Worm (Caenorhabditis elegans) whole organism, L2 larva: ENCODE results near the gene srab-14.

Experiments
- C34F6.9 ChIP-seq: fragments of 150-350 bp; optimal IDR thresholded peaks from 2 replicates; lab custom pipeline; 2014; ENCODE audit warnings: missing biosample characterization, missing genetic modification characterization
- F13H6.1 ChIP-seq: sonication (generic microtip); optimal IDR thresholded peaks from 2 replicates; lab custom pipeline; 2016; ENCODE audit warnings: missing genetic modification characterization, missing compliant biosample characterization
- R02D3.7 ChIP-seq: fragments of 150-350 bp; optimal IDR thresholded peaks from 2 replicates; lab custom pipeline; 2014; ENCODE audit warnings: missing biosample characterization, missing genetic modification characterization
- Y55F3AM.14 ChIP-seq: fragments of 200-800 bp; sonication (Bioruptor generic); optimal IDR thresholded peaks from 2 replicates; lab custom pipeline; 2018; ENCODE audit warnings: mild to moderate bottlenecking, missing genetic modification characterization, missing compliant biosample characterization
- ZK546.5 ChIP-seq: sonication (generic microtip); optimal IDR thresholded peaks from 2 replicates; lab custom pipeline; 2017; ENCODE audit warnings: missing biosample characterization, missing genetic modification characterization
- aly-2 ChIP-seq: fragments of 150-350 bp; optimal IDR thresholded peaks from 2 replicates; lab custom pipeline; 2014; ENCODE audit warnings: missing biosample characterization, missing genetic modification characterization
- ama-1 ChIP-seq: fragments of 150-350 bp; optimal IDR thresholded peaks from 2 replicates; lab custom pipeline; 2018; ENCODE audit warnings: inconsistent platforms
- blmp-1 ChIP-seq: sonication (generic microtip); optimal IDR thresholded peaks from 2 replicates; lab custom pipeline; 2017; ENCODE audit warnings: missing genetic modification characterization, mild to moderate bottlenecking, missing compliant biosample characterization, antibody characterized with exemption, moderate library complexity; ENCODE audit not compliant: insufficient read depth
- ceh-16 ChIP-seq: fragments of 150-350 bp; optimal IDR thresholded peaks from 2 replicates; lab custom pipeline; 2014; ENCODE audit warnings: missing biosample characterization, missing genetic modification characterization
- ceh-82 ChIP-seq: fragments of 150-350 bp; optimal IDR thresholded peaks from 2 replicates; lab custom pipeline; 2014; ENCODE audit warnings: missing biosample characterization, missing genetic modification characterization
- crh-2 ChIP-seq: sonication (generic microtip); optimal IDR thresholded peaks from 2 replicates; lab custom pipeline; 2017; ENCODE audit warnings: missing biosample characterization, missing genetic modification characterization
- egl-27 ChIP-seq: sonication (generic microtip); optimal IDR thresholded peaks from 3 replicates; lab custom pipeline; 2017; ENCODE audit warnings: missing biosample characterization, missing genetic modification reagents, missing genetic modification characterization
- elt-1 ChIP-seq: fragments of 150-350 bp; optimal IDR thresholded peaks from 2 replicates; lab custom pipeline; 2014; ENCODE audit warnings: missing biosample characterization, missing genetic modification characterization
- elt-3 ChIP-seq: sonication (generic microtip); optimal IDR thresholded peaks from 2 replicates; lab custom pipeline; 2017; ENCODE audit warnings: missing biosample characterization, missing genetic modification characterization
- fos-1 ChIP-seq: fragments of 150-350 bp; optimal IDR thresholded peaks from 2 replicates; lab custom pipeline; 2014; ENCODE audit warnings: missing biosample characterization, missing genetic modification characterization
- gmeb-1 ChIP-seq: fragments of 150-350 bp; optimal IDR thresholded peaks from 2 replicates; lab custom pipeline; 2014; ENCODE audit warnings: missing biosample characterization, missing genetic modification characterization
- lin-13 ChIP-seq: fragments of 150-350 bp; optimal IDR thresholded peaks from 2 replicates; lab custom pipeline; 2014; ENCODE audit warnings: missing biosample characterization, missing genetic modification reagents, missing genetic modification characterization
- lin-39 ChIP-seq: fragments of 150-350 bp; optimal IDR thresholded peaks from 2 replicates; lab custom pipeline; 2014; ENCODE audit warnings: missing biosample characterization, missing genetic modification reagents, missing genetic modification characterization
- lsy-2 ChIP-seq, 2 experiments: fragments of 150-350 bp in 1 of 2; sonication (generic microtip) in 1 of 2; optimal IDR thresholded peaks; 2 replicates each; lab custom pipeline; 2014 to 2017; ENCODE audit warnings: missing biosample characterization in 2 of 2, missing genetic modification characterization in 2 of 2
- mab-5 ChIP-seq: fragments of 150-350 bp; optimal IDR thresholded peaks from 2 replicates; lab custom pipeline; 2014; ENCODE audit warnings: missing biosample characterization, missing genetic modification characterization
- mbf-1 ChIP-seq: sonication (generic microtip); optimal IDR thresholded peaks from 2 replicates; lab custom pipeline; 2017; ENCODE audit warnings: missing biosample characterization, missing genetic modification characterization
- mdl-1 ChIP-seq, 2 experiments: fragments of 150-350 bp in 1 of 2; sonication (generic microtip) in 1 of 2; optimal IDR thresholded peaks; 2 replicates each; lab custom pipeline; 2017; ENCODE audit warnings: missing biosample characterization in 2 of 2, missing genetic modification characterization in 2 of 2
- nhr-10 ChIP-seq: sonication (generic microtip); optimal IDR thresholded peaks from 2 replicates; lab custom pipeline; 2017; ENCODE audit warnings: missing biosample characterization, missing genetic modification characterization
- nhr-11 ChIP-seq: fragments of 150-350 bp; optimal IDR thresholded peaks from 2 replicates; lab custom pipeline; 2014; ENCODE audit warnings: missing biosample characterization, missing genetic modification characterization
- nhr-12 ChIP-seq: fragments of 150-350 bp; optimal IDR thresholded peaks from 2 replicates; lab custom pipeline; 2014; ENCODE audit warnings: missing biosample characterization, missing genetic modification characterization
- nhr-129 ChIP-seq: fragments of 150-350 bp; optimal IDR thresholded peaks from 2 replicates; lab custom pipeline; 2014; ENCODE audit warnings: missing biosample characterization, missing genetic modification characterization
- nhr-21 ChIP-seq: fragments of 150-350 bp; optimal IDR thresholded peaks from 2 replicates; lab custom pipeline; 2014; ENCODE audit warnings: missing biosample characterization, missing genetic modification characterization
- nhr-23 ChIP-seq: fragments of 150-350 bp; optimal IDR thresholded peaks from 2 replicates; lab custom pipeline; 2014; ENCODE audit warnings: missing biosample characterization, missing genetic modification reagents, missing genetic modification characterization
- nhr-237 ChIP-seq: fragments of 150-350 bp; optimal IDR thresholded peaks from 2 replicates; lab custom pipeline; 2014; ENCODE audit warnings: missing biosample characterization, missing genetic modification characterization
- nhr-25 ChIP-seq: fragments of 150-350 bp; sonication (generic microtip); optimal IDR thresholded peaks from 3 replicates; lab custom pipeline; 2014; ENCODE audit warnings: missing biosample characterization, missing genetic modification characterization
- nhr-6 ChIP-seq: fragments of 150-350 bp; optimal IDR thresholded peaks from 2 replicates; lab custom pipeline; 2014; ENCODE audit warnings: missing biosample characterization, missing genetic modification characterization
- nhr-77 ChIP-seq: fragments of 150-350 bp; optimal IDR thresholded peaks from 2 replicates; lab custom pipeline; 2014; ENCODE audit warnings: missing biosample characterization, missing genetic modification characterization
- peb-1 ChIP-seq: fragments of 150-350 bp; optimal IDR thresholded peaks from 2 replicates; lab custom pipeline; 2014; ENCODE audit warnings: missing biosample characterization, missing genetic modification characterization
- sem-4 ChIP-seq: fragments of 150-350 bp; optimal IDR thresholded peaks from 2 replicates; lab custom pipeline; 2014; ENCODE audit warnings: missing biosample characterization, missing genetic modification reagents, missing genetic modification characterization
- skn-1 ChIP-seq: sonication (generic microtip); optimal IDR thresholded peaks from 2 replicates; lab custom pipeline; 2017; ENCODE audit warnings: missing biosample characterization, missing genetic modification characterization
- sma-9 ChIP-seq, 2 experiments: fragments of 150-350 bp in 1 of 2; sonication (generic microtip) in 1 of 2; optimal IDR thresholded peaks; 2 replicates each; lab custom pipeline; 2014 to 2016; ENCODE audit warnings: missing genetic modification characterization in 2 of 2, mild to moderate bottlenecking in 1 of 2, missing biosample characterization in 1 of 2, missing compliant biosample characterization in 1 of 2, missing genetic modification reagents in 1 of 2, moderate library complexity in 1 of 2
- unc-39 ChIP-seq: fragments of 150-350 bp; optimal IDR thresholded peaks from 2 replicates; lab custom pipeline; 2014; ENCODE audit warnings: missing biosample characterization, missing genetic modification characterization
- unc-55 ChIP-seq: fragments of 150-350 bp; sonication (generic microtip); optimal IDR thresholded peaks from 3 replicates; lab custom pipeline; 2014; ENCODE audit warnings: missing biosample characterization, missing genetic modification reagents, missing genetic modification characterization
- unc-62 ChIP-seq: fragments of 150-350 bp; optimal IDR thresholded peaks from 2 replicates; lab custom pipeline; 2014; ENCODE audit warnings: missing biosample characterization, missing genetic modification reagents, missing genetic modification characterization
- zag-1 ChIP-seq: fragments of 150-350 bp; optimal IDR thresholded peaks from 2 replicates; lab custom pipeline; 2014; ENCODE audit warnings: missing biosample characterization, missing genetic modification characterization
- ztf-11 ChIP-seq: sonication (generic microtip); optimal IDR thresholded peaks from 2 replicates; lab custom pipeline; 2017; ENCODE audit warnings: missing biosample characterization, missing genetic modification characterization
- ztf-4 ChIP-seq: fragments of 150-350 bp; optimal IDR thresholded peaks from 2 replicates; lab custom pipeline; 2014; ENCODE audit warnings: missing biosample characterization, missing genetic modification characterization

Gene srab-14

ce11 chrII:7534934-7535333 lies 35.6 kb upstream of the srab-14 start, which contains the start of gene ZK1290.13:
ZK1290.13 (plus strand) TSS chrII:7535006.
- peak; percentile 14 for TF ChIP-seq crh-2 (tag; lab: Kevin White, UChicago)
- TF ChIP-seq ceh-82 (tag; lab: Kevin White, UChicago): no peak
- peak; percentile 70 for TF ChIP-seq fos-1 (tag; lab: Kevin White, UChicago)

ce11 chrII:7534369-7534768 lies 35.1 kb upstream of the srab-14 start, which contains the start of gene wrt-10:
wrt-10 (minus strand) TSS chrII:7534563.
- no peak for TF ChIP-seq egl-27 (tag; lab: Kevin White, UChicago)
- TF ChIP-seq ztf-11 (tag; lab: Kevin White, UChicago): no peak
- TF ChIP-seq ZK546.5: no peak
- TF ChIP-seq nhr-77 (tag; lab: Kevin White, UChicago): no peak
- TF ChIP-seq elt-3 (tag; lab: Kevin White, UChicago): no peak
- peak; percentile 23 for TF ChIP-seq sma-9 (GFP tag; optimal IDR thresholded peaks at IDR 0.05; lab: Kevin White, UChicago)
- no peak for TF ChIP-seq sma-9 (tag; optimal IDR thresholded peaks at IDR 0.05; lab: Kevin White, UChicago)
- no peak for TF ChIP-seq nhr-11 (tag; lab: Kevin White, UChicago)
- no peak for TF ChIP-seq C34F6.9 (tag; lab: Kevin White, UChicago)
- peak; percentile 44 for TF ChIP-seq ceh-16 (tag; lab: Kevin White, UChicago)
- TF ChIP-seq skn-1 (tag; lab: Kevin White, UChicago): no peak
- no peak for TF ChIP-seq ztf-4
- TF ChIP-seq mdl-1 (tag; optimal IDR thresholded peaks at IDR 0.05; lab: Kevin White, UChicago): no peak
- no peak for TF ChIP-seq ama-1 (lab: Kevin White, UChicago)
- TF ChIP-seq elt-1 (tag; lab: Kevin White, UChicago): peak; percentile 53
- TF ChIP-seq fos-1 (tag; lab: Kevin White, UChicago): no peak

ce11 chrII:7531478-7531877 lies 32.2 kb upstream of the srab-14 start:
- TF ChIP-seq nhr-25 (tag; lab: Kevin White, UChicago): peak; percentile 29
- peak; percentile 51 for TF ChIP-seq nhr-21
- TF ChIP-seq C34F6.9 (tag; lab: Kevin White, UChicago): no peak
- TF ChIP-seq F13H6.1 (tag; lab: Kevin White, UChicago): no peak
- no peak for TF ChIP-seq lin-13 (GFP tag; lab: Kevin White, UChicago)
- TF ChIP-seq sma-9 (GFP tag; optimal IDR thresholded peaks at IDR 0.05; lab: Kevin White, UChicago): peak; percentile 54
- TF ChIP-seq sma-9 (tag; optimal IDR thresholded peaks at IDR 0.05; lab: Kevin White, UChicago): no peak

ce11 chrII:7530944-7531343 lies 31.7 kb upstream of the srab-14 start, which contains the start of gene wrt-1:
wrt-1 (plus strand) TSS chrII:7530996.
- TF ChIP-seq C34F6.9 (tag; lab: Kevin White, UChicago) (no peak), zag-1 (tag; lab: Kevin White, UChicago) (no peak), peb-1 (tag; lab: Kevin White, UChicago) (no peak), nhr-21 (peak; percentile 12), nhr-12 (tag; lab: Kevin White, UChicago) (no peak), blmp-1 (tag; lab: Kevin White, UChicago) (peak; percentile 5), ztf-4 (no peak), unc-39 (tag; lab: Kevin White, UChicago) (no peak)

ce11 chrII:7529078-7529683 lies 29.9 kb upstream of the srab-14 start, which contains the start of gene ZK1290.5:
ZK1290.5 (plus strand) TSS chrII:7529643.
- TF ChIP-seq nhr-77 (tag; lab: Kevin White, UChicago): no peak
- peak; percentile 93 for TF ChIP-seq nhr-129 (tag; lab: Kevin White, UChicago)
- no peak for TF ChIP-seq nhr-237
- no peak for TF ChIP-seq ceh-82 (tag; lab: Kevin White, UChicago)
- TF ChIP-seq R02D3.7 (tag; lab: Kevin White, UChicago): no peak
- peak; percentile 79 for TF ChIP-seq sem-4 (tag; lab: Kevin White, UChicago)
- no peak for TF ChIP-seq ceh-16 (tag; lab: Kevin White, UChicago)
- TF ChIP-seq lsy-2 (tag; optimal IDR thresholded peaks at IDR 0.05; lab: Kevin White, UChicago): peak; percentile 28 to 89
- TF ChIP-seq egl-27 (tag; lab: Kevin White, UChicago): peak; percentile 92
- peak; percentile 84 for TF ChIP-seq ztf-4
- TF ChIP-seq lin-39 (tag; lab: Kevin White, UChicago): no peak
- no peak for TF ChIP-seq elt-3 (tag; lab: Kevin White, UChicago)
- peak; percentile 68 for TF ChIP-seq unc-55 (GFP tag; lab: Kevin White, UChicago)
- peak; percentile 52 for TF ChIP-seq nhr-10 (tag; lab: Kevin White, UChicago)
- TF ChIP-seq ama-1 (lab: Kevin White, UChicago): no peak
- peak; percentile 69 for TF ChIP-seq Y55F3AM.14 (GFP tag; lab: Kevin White, UChicago)
- TF ChIP-seq aly-2 (tag; lab: Kevin White, UChicago): no peak
- no peak for TF ChIP-seq nhr-12 (tag; lab: Kevin White, UChicago)
- TF ChIP-seq fos-1 (tag; lab: Kevin White, UChicago): peak; percentile 87
- TF ChIP-seq nhr-23 (tag; lab: Kevin White, UChicago): no peak
- TF ChIP-seq mbf-1: no peak
- TF ChIP-seq gmeb-1: peak; percentile 62
- TF ChIP-seq unc-39 (tag; lab: Kevin White, UChicago): no peak
- TF ChIP-seq mab-5 (tag; lab: Kevin White, UChicago): peak; percentile 27
- TF ChIP-seq peb-1 (tag; lab: Kevin White, UChicago): no peak
- TF ChIP-seq ztf-11 (tag; lab: Kevin White, UChicago): no peak
- TF ChIP-seq unc-62: peak; percentile 18
- peak; percentile 96 for TF ChIP-seq C34F6.9 (tag; lab: Kevin White, UChicago)
- TF ChIP-seq blmp-1 (tag; lab: Kevin White, UChicago): peak; percentile 71
- TF ChIP-seq nhr-6 (tag; lab: Kevin White, UChicago): peak; percentile 84
